Worm (Caenorhabditis elegans) whole organism, young adult: Measurements from ENCODE around the gene F46E10.3.

Experiments
- B0035.1 ChIP-seq: sonication (generic microtip); optimal IDR thresholded peaks from 2 replicates; lab custom pipeline; 2016; ENCODE audit warnings: missing genetic modification characterization, mild to moderate bottlenecking, missing compliant biosample characterization, missing genotype, missing genetic modification reagents
- B0261.1 ChIP-seq: sonication (generic microtip); optimal IDR thresholded peaks from 2 replicates; lab custom pipeline; 2016; ENCODE audit warnings: mild to moderate bottlenecking, missing genetic modification characterization, moderate library complexity, missing compliant biosample characterization
- F52B5.7 ChIP-seq: sonication (generic microtip); optimal IDR thresholded peaks from 2 replicates; lab custom pipeline; 2016; ENCODE audit warnings: mild to moderate bottlenecking, missing genetic modification characterization, missing compliant biosample characterization
- K11D2.4 ChIP-seq: fragments of 200-800 bp; sonication (Bioruptor generic); IDR thresholded peaks from 2 replicates; pipeline ENCODE4 v1.3.6; 2022; ENCODE audit warnings: missing genetic modification reagents, missing genetic modification characterization, missing compliant biosample characterization
- Y67H2A.10 ChIP-seq: fragments of 200-800 bp; sonication (Bioruptor generic); conservative IDR thresholded peaks from 2 replicates; pipeline ENCODE4 v1.3.6; 2022; ENCODE audit warnings: missing genetic modification reagents, missing genetic modification characterization, missing compliant biosample characterization
- Y79H2A.3 ChIP-seq: fragments of 200-800 bp; sonication (Bioruptor generic); conservative IDR thresholded peaks from 2 replicates; pipeline ENCODE4 v1.3.6; 2022; ENCODE audit warnings: missing genetic modification reagents, missing genetic modification characterization, missing compliant biosample characterization
- ZK185.1 ChIP-seq: sonication (generic microtip); optimal IDR thresholded peaks from 2 replicates; lab custom pipeline; 2016; ENCODE audit warnings: mild to moderate bottlenecking, missing genetic modification characterization, missing compliant biosample characterization; ENCODE audit not compliant: poor library complexity, severe bottlenecking
- aptf-2 ChIP-seq: fragments of 200-800 bp; sonication (Bioruptor generic); conservative IDR thresholded peaks from 2 replicates; pipeline ENCODE4 v1.3.6; 2022; ENCODE audit warnings: missing genetic modification reagents, missing genetic modification characterization, missing compliant biosample characterization
- aptf-3 ChIP-seq: fragments of 200-800 bp; sonication (Bioruptor generic); IDR thresholded peaks from 2 replicates; pipeline ENCODE4 v1.3.6; 2022; ENCODE audit warnings: missing genetic modification characterization, missing compliant biosample characterization
- atf-7 ChIP-seq: sonication (generic microtip); optimal IDR thresholded peaks from 2 replicates; lab custom pipeline; 2017; ENCODE audit warnings: mild to moderate bottlenecking, missing genetic modification characterization, missing compliant biosample characterization
- attf-5 ChIP-seq: fragments of 200-800 bp; sonication (Bioruptor generic); optimal IDR thresholded peaks from 2 replicates; lab custom pipeline; 2018; ENCODE audit warnings: mild to moderate bottlenecking, missing genetic modification characterization, missing compliant biosample characterization
- bed-2 ChIP-seq: fragments of 200-800 bp; sonication (Bioruptor generic); IDR thresholded peaks from 2 replicates; pipeline ENCODE4 v1.3.6; 2022; ENCODE audit warnings: missing genetic modification reagents, missing genetic modification characterization, missing compliant biosample characterization
- ccch-3 ChIP-seq: fragments of 200-800 bp; sonication (Bioruptor generic); optimal IDR thresholded peaks from 2 replicates; lab custom pipeline; 2018; ENCODE audit warnings: mild to moderate bottlenecking, missing genetic modification characterization, missing compliant biosample characterization
- cebp-2 ChIP-seq: fragments of 200-800 bp; sonication (Bioruptor generic); IDR thresholded peaks from 2 replicates; pipeline ENCODE4 v1.3.6; 2022; ENCODE audit warnings: missing genetic modification characterization, missing compliant biosample characterization
- dox-1 ChIP-seq: fragments of 200-800 bp; sonication (Bioruptor generic); IDR thresholded peaks from 2 replicates; pipeline ENCODE4 v1.3.6; 2022; ENCODE audit warnings: missing genetic modification reagents, missing genetic modification characterization, missing compliant biosample characterization
- ekl-4 ChIP-seq: fragments of 200-800 bp; sonication (Bioruptor generic); IDR thresholded peaks from 2 replicates; pipeline ENCODE4 v1.3.6; 2022; ENCODE audit warnings: missing genetic modification reagents, missing genetic modification characterization, missing compliant biosample characterization
- hlh-26 ChIP-seq: fragments of 200-800 bp; sonication (Bioruptor generic); conservative IDR thresholded peaks from 2 replicates; pipeline ENCODE4 v1.3.6; 2022; ENCODE audit warnings: missing genetic modification reagents, missing genetic modification characterization, missing compliant biosample characterization
- hsf-1 ChIP-seq: fragments of 200-800 bp; sonication (Bioruptor generic); IDR thresholded peaks from 2 replicates; pipeline ENCODE4 v1.3.6; 2022; ENCODE audit warnings: missing genetic modification reagents, missing genetic modification characterization, missing compliant biosample characterization
- let-607 ChIP-seq, 2 experiments: fragments of 200-800 bp in 1 of 2; sonication (Bioruptor generic) in 1 of 2; sonication (generic microtip) in 1 of 2; optimal IDR thresholded peaks; 2 replicates each; lab custom pipeline; 2016 to 2018; ENCODE audit warnings: mild to moderate bottlenecking in 2 of 2, missing compliant biosample characterization in 2 of 2, missing genetic modification characterization in 2 of 2, moderate library complexity in 2 of 2, missing genotype in 1 of 2
- lin-35 ChIP-seq, 3 experiments: fragments of 150-350 bp in 2 of 3; sonication (generic microtip) in 1 of 3; optimal IDR thresholded peaks; 2 replicates each; lab custom pipeline; 2014 to 2018; ENCODE audit warnings: missing biosample characterization in 3 of 3, missing genetic modification characterization in 3 of 3, missing genetic modification reagents in 3 of 3
- lsy-27 ChIP-seq: sonication (generic microtip); optimal IDR thresholded peaks from 2 replicates; lab custom pipeline; 2017; ENCODE audit warnings: missing genetic modification characterization, mild to moderate bottlenecking, missing compliant biosample characterization, antibody characterized with exemption, missing genotype, borderline replicate concordance; ENCODE audit not compliant: insufficient read depth
- madf-10 ChIP-seq: sonication (generic microtip); optimal IDR thresholded peaks from 2 replicates; lab custom pipeline; 2016; ENCODE audit warnings: mild to moderate bottlenecking, missing genetic modification characterization, missing compliant biosample characterization
- madf-8 ChIP-seq: fragments of 200-800 bp; sonication (Bioruptor generic); conservative IDR thresholded peaks from 2 replicates; pipeline ENCODE4 v1.3.6; 2022; ENCODE audit warnings: missing genetic modification reagents, missing genetic modification characterization, missing compliant biosample characterization
- mes-4 ChIP-seq: sonication (generic microtip); optimal IDR thresholded peaks from 2 replicates; lab custom pipeline; 2016; ENCODE audit warnings: missing genotype, missing genetic modification characterization, missing compliant biosample characterization
- nfya-1 ChIP-seq: sonication (generic microtip); optimal IDR thresholded peaks from 2 replicates; lab custom pipeline; 2017; ENCODE audit warnings: antibody characterized with exemption, missing compliant biosample characterization, missing genetic modification characterization, borderline replicate concordance; ENCODE audit not compliant: insufficient read depth
- nhr-80 ChIP-seq: sonication (generic microtip); optimal IDR thresholded peaks from 2 replicates; lab custom pipeline; 2016; ENCODE audit warnings: missing genetic modification characterization, missing compliant biosample characterization
- nhr-90 ChIP-seq: sonication (generic microtip); optimal IDR thresholded peaks from 2 replicates; lab custom pipeline; 2016; ENCODE audit warnings: missing genotype, mild to moderate bottlenecking, missing genetic modification characterization, missing compliant biosample characterization
- pha-4 ChIP-seq: fragments of 150-350 bp; sonication (generic microtip); optimal IDR thresholded peaks from 2 replicates; lab custom pipeline; 2014; ENCODE audit warnings: missing biosample characterization, missing genetic modification reagents, missing genetic modification characterization
- rcor-1 ChIP-seq: fragments of 200-800 bp; sonication (Bioruptor generic); IDR thresholded peaks from 2 replicates; pipeline ENCODE4 v1.3.6; 2022; ENCODE audit warnings: missing genetic modification reagents, missing genetic modification characterization, missing compliant biosample characterization
- snpc-4 ChIP-seq, 5 experiments: fragments of 150-350 bp in 1 of 5; sonication (generic microtip) in 4 of 5; optimal IDR thresholded peaks; 2 replicates each; lab custom pipeline; 2014 to 2018; ENCODE audit warnings: missing genetic modification characterization in 5 of 5, missing biosample characterization in 3 of 5, antibody characterized with exemption in 2 of 5, mild to moderate bottlenecking in 2 of 5, missing compliant biosample characterization in 2 of 5, missing genotype in 2 of 5, moderate library complexity in 2 of 5, missing genetic modification reagents in 1 of 5
- somi-1 ChIP-seq: fragments of 200-800 bp; sonication (Bioruptor generic); optimal IDR thresholded peaks from 2 replicates; lab custom pipeline; 2018; ENCODE audit warnings: mild to moderate bottlenecking, missing genetic modification characterization, missing compliant biosample characterization
- sptf-2 ChIP-seq: fragments of 200-800 bp; sonication (Bioruptor generic); optimal IDR thresholded peaks from 2 replicates; lab custom pipeline; 2018; ENCODE audit warnings: mild to moderate bottlenecking, missing genetic modification characterization, missing compliant biosample characterization
- tbp1 ChIP-seq: fragments of 200-800 bp; sonication (Bioruptor generic); optimal IDR thresholded peaks from 2 replicates; lab custom pipeline; 2018; ENCODE audit warnings: mild to moderate bottlenecking, missing genetic modification characterization, missing compliant biosample characterization
- xnd-1 ChIP-seq: sonication (generic microtip); optimal IDR thresholded peaks from 2 replicates; lab custom pipeline; 2016; ENCODE audit warnings: missing genotype, missing genetic modification reagents, missing genetic modification characterization, missing compliant biosample characterization
- ztf-22 ChIP-seq: fragments of 200-800 bp; sonication (Bioruptor generic); optimal IDR thresholded peaks from 2 replicates; lab custom pipeline; 2018; ENCODE audit warnings: mild to moderate bottlenecking, missing genetic modification characterization, moderate library complexity, missing compliant biosample characterization
- ztf-25 ChIP-seq: fragments of 200-800 bp; sonication (Bioruptor generic); IDR thresholded peaks from 2 replicates; pipeline ENCODE4 v1.3.6; 2022; ENCODE audit warnings: missing genetic modification reagents, missing genetic modification characterization, missing compliant biosample characterization
- ztf-26 ChIP-seq: sonication (generic microtip); optimal IDR thresholded peaks from 2 replicates; lab custom pipeline; 2017; ENCODE audit warnings: missing genetic modification characterization, missing compliant biosample characterization
- ztf-3 ChIP-seq: fragments of 200-800 bp; sonication (Bioruptor generic); optimal IDR thresholded peaks from 2 replicates; lab custom pipeline; 2018; ENCODE audit warnings: mild to moderate bottlenecking, missing genetic modification characterization, missing compliant biosample characterization

The F46E10.3 gene

ce11 chrV:6487878-6488277 is 30.2 kb upstream of the F46E10.3 start (continued):
- TF ChIP-seq cebp-2 (GFP tag; lab: Robert Waterston, UW) (0 out of 2 replicates have a peak, but pooled peaks have one; percentile 30), ztf-25 (GFP tag; lab: Robert Waterston, UW) (no peak), ztf-26 (no peak), B0261.1 (tag; lab: Kevin White, UChicago) (no peak), somi-1 (GFP tag; lab: Kevin White, UChicago) (no peak), snpc-4 (GFP tag; optimal IDR thresholded peaks at IDR 0.05; lab: Kevin White, UChicago) (no peak), snpc-4 (tag; optimal IDR thresholded peaks at IDR 0.05; lab: Kevin White, UChicago) (no peak), aptf-3 (GFP tag; lab: Robert Waterston, UW) (no peak), ztf-3 (no peak), lin-35 (GFP tag; optimal IDR thresholded peaks at IDR 0.05; lab: Kevin White, UChicago) (no peak), K11D2.4 (GFP tag; lab: Robert Waterston, UW) (no peak), nhr-90 (peak; percentile 26), madf-8 (GFP tag; lab: Robert Waterston, UW) (no peak), nfya-1 (tag; lab: Kevin White, UChicago) (no peak), F52B5.7 (no peak), madf-10 (peak; percentile 14), lsy-27 (tag; lab: Kevin White, UChicago) (no peak), bed-2 (GFP tag; lab: Robert Waterston, UW) (no peak), Y67H2A.10 (no peak)
- TF ChIP-seq, all 124 proteins: peak for 11

DNA sequence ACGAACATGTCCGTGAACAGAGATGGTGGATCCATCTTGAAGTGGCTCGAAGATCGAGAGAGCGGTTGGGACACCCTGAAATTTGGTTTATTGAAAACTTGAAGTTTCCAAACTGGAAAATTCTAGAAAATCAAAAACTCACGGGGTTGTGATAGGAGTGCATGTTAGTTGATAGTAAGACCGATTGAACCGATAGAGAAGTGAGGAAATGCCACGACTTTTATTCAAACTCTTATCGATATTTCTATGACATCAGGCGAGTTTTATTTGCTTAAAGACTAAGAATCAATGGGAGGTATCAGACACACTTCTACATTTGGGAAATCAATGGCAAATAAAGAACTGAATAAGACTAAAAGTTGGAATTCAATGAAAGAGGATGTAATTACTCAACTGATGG is 29.2 kb upstream of the F46E10.3 start, which contains the start of gene lec-10:
TSS of gene lec-10 (minus strand) at position 272 of the 400 bp plus-strand sequence.
- TF ChIP-seq ZK185.1 (tag; lab: Kevin White, UChicago): no peak
- TF ChIP-seq mes-4 (tag; lab: Kevin White, UChicago): no peak
- 0 out of 2 replicates have a peak, but pooled peaks have one; percentile 4 for TF ChIP-seq dox-1 (GFP tag; lab: Robert Waterston, UW)
- no peak for TF ChIP-seq rcor-1 (GFP tag; lab: Robert Waterston, UW)
- peak; percentile 55 for TF ChIP-seq atf-7
- no peak for TF ChIP-seq B0035.1 (tag; lab: Kevin White, UChicago)
- no peak for TF ChIP-seq hlh-26 (GFP tag; lab: Robert Waterston, UW)
- TF ChIP-seq tbp1: no peak
- TF ChIP-seq let-607 (tag; optimal IDR thresholded peaks at IDR 0.05; lab: Kevin White, UChicago): no peak
- TF ChIP-seq ekl-4 (GFP tag; lab: Robert Waterston, UW): no peak
- peak; percentile 84 for TF ChIP-seq nhr-80 (tag; lab: Kevin White, UChicago)
- TF ChIP-seq ccch-3 (GFP tag; lab: Kevin White, UChicago): no peak
- no peak for TF ChIP-seq attf-5
- no peak for TF ChIP-seq F52B5.7
- TF ChIP-seq aptf-2 (GFP tag; lab: Robert Waterston, UW): no peak
- TF ChIP-seq Y79H2A.3 (GFP tag; lab: Robert Waterston, UW): no peak
- no peak for TF ChIP-seq ztf-22 (GFP tag; lab: Kevin White, UChicago)
- TF ChIP-seq hsf-1: peak; percentile 60; the same call in 1 of the 2 replicates
- no peak for TF ChIP-seq sptf-2 (GFP tag; lab: Kevin White, UChicago)
- no peak for TF ChIP-seq pha-4 (tag; lab: Kevin White, UChicago)
- TF ChIP-seq xnd-1: no peak
- TF ChIP-seq ztf-25 (GFP tag; lab: Robert Waterston, UW): no peak
